Worm (Caenorhabditis elegans) whole organism, early embryonic: ENCODE results near the gene srxa-7.
"Not testable (repeated sequence)": the region's sequence is repeated elsewhere in the genome, so short reads cannot be mapped to it uniquely, and the experiment has no call there.

Source experiments
- B0310.2 ChIP-seq: sonication (generic microtip); optimal IDR thresholded peaks from 2 replicates; lab custom pipeline; 2016; ENCODE audit warnings: mild to moderate bottlenecking, missing genetic modification characterization, missing compliant biosample characterization
- F13C5.2 ChIP-seq: sonication (generic microtip); optimal IDR thresholded peaks from 2 replicates; lab custom pipeline; 2017; ENCODE audit warnings: mild to moderate bottlenecking, missing genetic modification characterization, inconsistent platforms, missing compliant biosample characterization
- aly-1 ChIP-seq: sonication (generic microtip); optimal IDR thresholded peaks from 2 replicates; lab custom pipeline; 2016; ENCODE audit warnings: missing genetic modification characterization, missing compliant biosample characterization
- ama-1 ChIP-seq: fragments of 150-350 bp; optimal IDR thresholded peaks from 2 replicates; lab custom pipeline; 2014
- ceh-13 ChIP-seq: fragments of 200-800 bp; sonication (Bioruptor generic); optimal IDR thresholded peaks from 2 replicates; lab custom pipeline; 2018; ENCODE audit warnings: mild to moderate bottlenecking, missing genetic modification characterization, missing compliant biosample characterization
- ceh-36 ChIP-seq: sonication (generic microtip); optimal IDR thresholded peaks from 2 replicates; lab custom pipeline; 2016; ENCODE audit warnings: missing genetic modification characterization, inconsistent platforms, missing compliant biosample characterization
- ets-7 ChIP-seq: sonication (generic microtip); optimal IDR thresholded peaks from 2 replicates; lab custom pipeline; 2016; ENCODE audit warnings: missing genotype, missing genetic modification characterization, missing compliant biosample characterization
- flt-1 ChIP-seq: fragments of 200-800 bp; sonication (Bioruptor generic); IDR thresholded peaks from 2 replicates; pipeline ENCODE4 v1.3.6; 2022; ENCODE audit warnings: missing genetic modification characterization, missing compliant biosample characterization
- hmbx-1 ChIP-seq: sonication (generic microtip); optimal IDR thresholded peaks from 2 replicates; lab custom pipeline; 2016; ENCODE audit warnings: mild to moderate bottlenecking, missing genetic modification characterization, missing compliant biosample characterization
- hmg-4 ChIP-seq: fragments of 200-800 bp; sonication (Bioruptor generic); optimal IDR thresholded peaks from 2 replicates; lab custom pipeline; 2018; ENCODE audit warnings: mild to moderate bottlenecking, missing genetic modification characterization, missing compliant biosample characterization
- hnd-1 ChIP-seq: sonication (generic microtip); optimal IDR thresholded peaks from 2 replicates; lab custom pipeline; 2016; ENCODE audit warnings: missing genetic modification characterization, missing compliant biosample characterization
- pes-1 ChIP-seq: fragments of 200-800 bp; sonication (Bioruptor generic); IDR thresholded peaks from 2 replicates; pipeline ENCODE4 v1.3.6; 2022; ENCODE audit warnings: missing genetic modification reagents, missing genetic modification characterization, missing compliant biosample characterization
- scrt-1 ChIP-seq: fragments of 200-800 bp; sonication (Bioruptor generic); IDR thresholded peaks from 2 replicates; pipeline ENCODE4 v1.3.6; 2022; ENCODE audit warnings: missing genetic modification characterization, missing compliant biosample characterization
- sea-1 ChIP-seq: fragments of 200-800 bp; sonication (Bioruptor generic); conservative IDR thresholded peaks from 2 replicates; pipeline ENCODE4 v1.3.6; 2022; ENCODE audit warnings: missing genetic modification characterization, missing compliant biosample characterization
- tbx-11 ChIP-seq: fragments of 200-800 bp; sonication (Bioruptor generic); IDR thresholded peaks from 2 replicates; pipeline ENCODE4 v1.3.6; 2022; ENCODE audit warnings: missing genetic modification characterization, missing compliant biosample characterization
- tbx-37 ChIP-seq: fragments of 200-800 bp; sonication (Bioruptor generic); conservative IDR thresholded peaks from 2 replicates; pipeline ENCODE4 v1.3.6; 2022; ENCODE audit warnings: missing genetic modification reagents, missing genetic modification characterization, missing compliant biosample characterization
- tra-4 ChIP-seq: sonication (generic microtip); optimal IDR thresholded peaks from 2 replicates; lab custom pipeline; 2017; ENCODE audit warnings: missing genetic modification characterization, missing compliant biosample characterization

srxa-7 gene

ce11 chrV:16333412-16333811 lies 26.1 kb downstream of the srxa-7 start, which contains the start of gene srh-167:
TSS of gene srh-167 (plus strand) at chrV:16333712.
- TF ChIP-seq tbx-37 (GFP tag; lab: Robert Waterston, UW) (no peak), sea-1 (GFP tag; lab: Robert Waterston, UW) (no peak), tra-4 (tag; lab: Kevin White, UChicago) (no peak), hnd-1 (no peak), aly-1 (tag; lab: Kevin White, UChicago) (no peak), pes-1 (no peak), scrt-1 (GFP tag; lab: Robert Waterston, UW) (no peak), tbx-11 (GFP tag; lab: Robert Waterston, UW) (no peak), F13C5.2 (tag; lab: Kevin White, UChicago) (no peak), ets-7 (tag; lab: Kevin White, UChicago) (no peak), flt-1 (GFP tag; lab: Robert Waterston, UW) (no peak)

ce11 chrV:16336326-16336725 lies 29.0 kb downstream of the srxa-7 start, which contains the start of gene srw-87:
TSS of gene srw-87 (plus strand) at chrV:16336626.
- TF ChIP-seq B0310.2 (tag; lab: Kevin White, UChicago) (no peak), tbx-37 (GFP tag; lab: Robert Waterston, UW) (no peak)

ce11 chrV:16338287-16339092 lies 31.1 kb downstream of the srxa-7 start, which contains the start of gene slc-9B.2:
TSS of gene slc-9B.2 (plus strand) at chrV:16339042.
- TF ChIP-seq ceh-13; ets-7 (tag; lab: Kevin White, UChicago); B0310.2 (tag; lab: Kevin White, UChicago): not testable (repeated sequence)

- TF ChIP-seq hmg-4: no peak
- TF ChIP-seq B0310.2 (tag; lab: Kevin White, UChicago): no peak
- no peak for TF ChIP-seq tbx-37 (GFP tag; lab: Robert Waterston, UW)
- TF ChIP-seq sea-1 (GFP tag; lab: Robert Waterston, UW): no peak
- no peak for TF ChIP-seq tra-4 (tag; lab: Kevin White, UChicago)
- TF ChIP-seq ama-1: no peak
- no peak for TF ChIP-seq ceh-36 (tag; lab: Kevin White, UChicago)
- TF ChIP-seq pes-1: no peak
- TF ChIP-seq scrt-1 (GFP tag; lab: Robert Waterston, UW): no peak
- no peak for TF ChIP-seq hmbx-1 (tag; lab: Kevin White, UChicago)
- no peak for TF ChIP-seq ceh-13
- no peak for TF ChIP-seq tbx-11 (GFP tag; lab: Robert Waterston, UW)
- TF ChIP-seq ets-7 (tag; lab: Kevin White, UChicago): no peak
- TF ChIP-seq F13C5.2 (tag; lab: Kevin White, UChicago): no peak
- TF ChIP-seq flt-1 (GFP tag; lab: Robert Waterston, UW): no peak
These were observed 34.9 kb downstream of the srxa-7 start, which contains the start of gene nhr-193 for ce11 chrV:16342258-16342618. TSS of gene nhr-193 (plus strand) at chrV:16342308.

ce11 chrV:16346406-16347108 lies 39.2 kb downstream of the srxa-7 start, which contains the start of the genes W08G11.5 and W08G11.1:
TSS of gene W08G11.5 (minus strand) at chrV:16346506.
TSS of gene W08G11.1 (plus strand) at chrV:16347058.
- no peak for TF ChIP-seq hnd-1
- no peak for TF ChIP-seq hmbx-1 (tag; lab: Kevin White, UChicago)
- no peak for TF ChIP-seq pes-1
- TF ChIP-seq ceh-36 (tag; lab: Kevin White, UChicago): no peak
- no peak for TF ChIP-seq aly-1 (tag; lab: Kevin White, UChicago)
- no peak for TF ChIP-seq scrt-1 (GFP tag; lab: Robert Waterston, UW)
- TF ChIP-seq flt-1 (GFP tag; lab: Robert Waterston, UW): no peak
- TF ChIP-seq hmg-4: no peak
- TF ChIP-seq ceh-13: no peak
- TF ChIP-seq ama-1: no peak
- TF ChIP-seq ets-7 (tag; lab: Kevin White, UChicago): no peak
- TF ChIP-seq sea-1 (GFP tag; lab: Robert Waterston, UW): no peak

ce11 chrV:16350061-16350460 lies 42.7 kb downstream of the srxa-7 start:
- TF ChIP-seq ceh-13 (no peak), sea-1 (GFP tag; lab: Robert Waterston, UW) (no peak), aly-1 (tag; lab: Kevin White, UChicago) (no peak), flt-1 (GFP tag; lab: Robert Waterston, UW) (no peak), pes-1 (no peak), tra-4 (tag; lab: Kevin White, UChicago) (no peak), B0310.2 (tag; lab: Kevin White, UChicago) (no peak), F13C5.2 (tag; lab: Kevin White, UChicago) (no peak), tbx-37 (GFP tag; lab: Robert Waterston, UW) (no peak), hnd-1 (no peak)

- TF ChIP-seq tbx-11 (GFP tag; lab: Robert Waterston, UW) (no peak), hmg-4 (peak; percentile 13)
These were observed 43.5 kb downstream of the srxa-7 start for ce11 chrV:16350775-16351378.
